Worm (Caenorhabditis elegans) whole organism, midembryonic: Measurements from ENCODE around the gene T04A8.13.

Experiments
- cog-1 ChIP-seq: sonication (generic microtip); optimal IDR thresholded peaks from 2 replicates; lab custom pipeline; 2016; ENCODE audit warnings: missing genetic modification characterization, missing compliant biosample characterization
- flt-1 ChIP-seq: fragments of 200-800 bp; sonication (Bioruptor generic); IDR thresholded peaks from 2 replicates; pipeline ENCODE4 v1.3.6; 2022; ENCODE audit warnings: missing genetic modification characterization, missing compliant biosample characterization
- ztf-23 ChIP-seq: fragments of 200-800 bp; sonication (Bioruptor generic); IDR thresholded peaks from 2 replicates; pipeline ENCODE4 v1.3.6; 2022; ENCODE audit warnings: missing genetic modification reagents, missing genetic modification characterization, missing compliant biosample characterization

ce11 chrIII:4693281-4693680 lies 13.5 kb upstream of the T04A8.13 start, which contains the start of gene nifk-1:
- TF ChIP-seq flt-1 (GFP tag; lab: Robert Waterston, UW), result no peak
- TF ChIP-seq cog-1, result no peak
- TF ChIP-seq ztf-23, result peak; percentile 50; the same call in 1 of the 2 replicates
